Worm (Caenorhabditis elegans) whole organism, early embryonic: Measurements from ENCODE around the gene F54B11.7.

Source experiments
- B0310.2 ChIP-seq: sonication (generic microtip); optimal IDR thresholded peaks from 2 replicates; lab custom pipeline; 2016; ENCODE audit warnings: mild to moderate bottlenecking, missing genetic modification characterization, missing compliant biosample characterization
- F13C5.2 ChIP-seq: sonication (generic microtip); optimal IDR thresholded peaks from 2 replicates; lab custom pipeline; 2017; ENCODE audit warnings: mild to moderate bottlenecking, missing genetic modification characterization, inconsistent platforms, missing compliant biosample characterization
- aly-1 ChIP-seq: sonication (generic microtip); optimal IDR thresholded peaks from 2 replicates; lab custom pipeline; 2016; ENCODE audit warnings: missing genetic modification characterization, missing compliant biosample characterization
- ama-1 ChIP-seq: fragments of 150-350 bp; optimal IDR thresholded peaks from 2 replicates; lab custom pipeline; 2014
- ceh-13 ChIP-seq: fragments of 200-800 bp; sonication (Bioruptor generic); optimal IDR thresholded peaks from 2 replicates; lab custom pipeline; 2018; ENCODE audit warnings: mild to moderate bottlenecking, missing genetic modification characterization, missing compliant biosample characterization
- ceh-36 ChIP-seq: sonication (generic microtip); optimal IDR thresholded peaks from 2 replicates; lab custom pipeline; 2016; ENCODE audit warnings: missing genetic modification characterization, inconsistent platforms, missing compliant biosample characterization
- ets-7 ChIP-seq: sonication (generic microtip); optimal IDR thresholded peaks from 2 replicates; lab custom pipeline; 2016; ENCODE audit warnings: missing genotype, missing genetic modification characterization, missing compliant biosample characterization
- flt-1 ChIP-seq: fragments of 200-800 bp; sonication (Bioruptor generic); IDR thresholded peaks from 2 replicates; pipeline ENCODE4 v1.3.6; 2022; ENCODE audit warnings: missing genetic modification characterization, missing compliant biosample characterization
- hmbx-1 ChIP-seq: sonication (generic microtip); optimal IDR thresholded peaks from 2 replicates; lab custom pipeline; 2016; ENCODE audit warnings: mild to moderate bottlenecking, missing genetic modification characterization, missing compliant biosample characterization
- hmg-4 ChIP-seq: fragments of 200-800 bp; sonication (Bioruptor generic); optimal IDR thresholded peaks from 2 replicates; lab custom pipeline; 2018; ENCODE audit warnings: mild to moderate bottlenecking, missing genetic modification characterization, missing compliant biosample characterization
- hnd-1 ChIP-seq: sonication (generic microtip); optimal IDR thresholded peaks from 2 replicates; lab custom pipeline; 2016; ENCODE audit warnings: missing genetic modification characterization, missing compliant biosample characterization
- pes-1 ChIP-seq: fragments of 200-800 bp; sonication (Bioruptor generic); IDR thresholded peaks from 2 replicates; pipeline ENCODE4 v1.3.6; 2022; ENCODE audit warnings: missing genetic modification reagents, missing genetic modification characterization, missing compliant biosample characterization
- scrt-1 ChIP-seq: fragments of 200-800 bp; sonication (Bioruptor generic); IDR thresholded peaks from 2 replicates; pipeline ENCODE4 v1.3.6; 2022; ENCODE audit warnings: missing genetic modification characterization, missing compliant biosample characterization
- sea-1 ChIP-seq: fragments of 200-800 bp; sonication (Bioruptor generic); conservative IDR thresholded peaks from 2 replicates; pipeline ENCODE4 v1.3.6; 2022; ENCODE audit warnings: missing genetic modification characterization, missing compliant biosample characterization
- tbx-11 ChIP-seq: fragments of 200-800 bp; sonication (Bioruptor generic); IDR thresholded peaks from 2 replicates; pipeline ENCODE4 v1.3.6; 2022; ENCODE audit warnings: missing genetic modification characterization, missing compliant biosample characterization
- tbx-37 ChIP-seq: fragments of 200-800 bp; sonication (Bioruptor generic); conservative IDR thresholded peaks from 2 replicates; pipeline ENCODE4 v1.3.6; 2022; ENCODE audit warnings: missing genetic modification reagents, missing genetic modification characterization, missing compliant biosample characterization
- tra-4 ChIP-seq: sonication (generic microtip); optimal IDR thresholded peaks from 2 replicates; lab custom pipeline; 2017; ENCODE audit warnings: missing genetic modification characterization, missing compliant biosample characterization

The F54B11.7 gene

DNA sequence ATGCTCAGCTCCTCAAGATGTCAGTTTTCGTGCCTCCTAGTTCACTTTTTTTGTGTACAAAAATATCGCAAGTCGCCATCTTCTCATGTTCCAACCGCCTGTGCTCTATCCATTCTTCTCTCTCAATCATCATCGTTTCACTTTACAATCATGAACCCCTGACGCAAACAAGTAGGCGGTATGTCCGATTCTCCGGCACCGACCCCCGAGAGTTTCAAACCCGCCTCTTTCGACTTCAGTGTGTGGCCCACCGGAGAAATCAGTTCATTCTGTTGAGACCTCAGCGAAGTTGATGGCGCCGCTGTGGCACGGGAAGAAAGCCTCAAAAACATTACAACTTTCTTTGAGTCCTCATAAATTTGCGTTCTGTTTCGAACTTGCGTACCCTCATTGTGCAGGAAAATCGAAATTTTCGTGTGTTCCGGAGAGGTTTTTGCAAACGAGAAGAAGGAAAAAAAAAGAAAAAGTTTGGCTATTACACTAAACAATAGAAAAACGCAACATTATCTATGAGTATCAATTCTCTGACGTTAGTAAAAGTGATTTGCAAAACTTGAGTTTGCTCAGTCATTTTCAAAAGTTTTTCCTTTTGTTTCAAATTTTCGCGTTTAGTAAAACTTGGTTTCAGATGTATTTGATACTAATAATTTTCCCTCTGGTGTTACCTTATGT lies 4.8 kb downstream of the F54B11.7 start, which contains the start of gene F54B11.9:
TSS of gene F54B11.9 (plus strand) at position 622 of the 672 bp plus-strand sequence.
- no peak for TF ChIP-seq tbx-37 (GFP tag; lab: Robert Waterston, UW)
- no peak for TF ChIP-seq pes-1 (GFP tag; lab: Robert Waterston, UW)
- no peak for TF ChIP-seq flt-1
- TF ChIP-seq ets-7 (tag; lab: Kevin White, UChicago) = no peak
- TF ChIP-seq hmg-4 (GFP tag; lab: Kevin White, UChicago) = no peak
- no peak for TF ChIP-seq tbx-11 (GFP tag; lab: Robert Waterston, UW)
- no peak for TF ChIP-seq ceh-13 (GFP tag; lab: Kevin White, UChicago)
- no peak for TF ChIP-seq hmbx-1 (tag; lab: Kevin White, UChicago)
- TF ChIP-seq scrt-1 = no peak
- no peak for TF ChIP-seq F13C5.2 (tag; lab: Kevin White, UChicago)
- TF ChIP-seq ceh-36 (tag; lab: Kevin White, UChicago) = no peak
- TF ChIP-seq sea-1 (GFP tag; lab: Robert Waterston, UW) = no peak

DNA sequence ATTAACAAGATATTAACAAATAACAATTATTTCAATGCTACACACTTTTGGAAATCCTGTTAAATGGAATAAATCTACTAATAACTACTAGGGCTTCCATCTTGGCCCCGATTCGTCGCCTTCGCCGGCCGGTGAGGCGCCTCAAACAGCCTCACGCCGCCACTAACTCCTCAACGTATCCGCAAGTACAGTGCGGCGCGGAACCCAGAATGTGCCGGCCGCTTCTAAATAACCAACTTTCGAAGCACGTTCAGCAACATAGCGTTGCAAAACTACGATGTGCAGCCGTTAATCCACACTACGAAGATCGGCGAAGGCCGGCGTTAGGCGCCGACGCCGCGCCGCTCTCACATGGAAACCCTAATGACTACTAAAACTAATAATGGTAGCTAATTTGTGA lies 5.6 kb downstream of the F54B11.7 start:
- TF ChIP-seq sea-1 (GFP tag; lab: Robert Waterston, UW) = no peak
- no peak for TF ChIP-seq B0310.2 (tag; lab: Kevin White, UChicago)
- TF ChIP-seq flt-1 = no peak
- no peak for TF ChIP-seq ceh-13 (GFP tag; lab: Kevin White, UChicago)
- TF ChIP-seq pes-1 (GFP tag; lab: Robert Waterston, UW) = no peak
- no peak for TF ChIP-seq F13C5.2 (tag; lab: Kevin White, UChicago)

DNA sequence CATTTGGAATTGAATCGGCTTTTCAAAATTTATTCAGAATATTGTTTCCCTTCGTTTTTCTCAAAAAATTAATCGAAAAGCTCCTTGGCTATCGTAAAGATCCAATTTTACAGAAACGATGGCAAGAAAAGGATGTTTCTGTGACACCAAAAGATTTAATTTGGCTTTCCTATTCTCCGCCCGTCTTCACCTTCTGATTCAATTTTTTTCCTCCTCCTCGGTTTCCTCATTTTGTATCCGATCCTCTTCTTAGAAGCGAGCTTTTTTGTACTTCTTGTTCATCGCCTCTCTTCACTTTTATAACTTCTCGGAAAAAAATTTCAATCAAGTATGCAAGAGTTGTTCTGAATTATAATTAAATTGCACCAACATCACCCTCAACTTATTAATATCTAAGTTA lies 9.8 kb downstream of the F54B11.7 start:
- TF ChIP-seq B0310.2 (tag; lab: Kevin White, UChicago) (no peak), F13C5.2 (tag; lab: Kevin White, UChicago) (no peak), aly-1 (tag; lab: Kevin White, UChicago) (no peak), tra-4 (tag; lab: Kevin White, UChicago) (no peak), tbx-37 (GFP tag; lab: Robert Waterston, UW) (no peak), ceh-36 (tag; lab: Kevin White, UChicago) (no peak), flt-1 (no peak), hmg-4 (GFP tag; lab: Kevin White, UChicago) (no peak), scrt-1 (no peak), ceh-13 (GFP tag; lab: Kevin White, UChicago) (no peak), ets-7 (tag; lab: Kevin White, UChicago) (no peak), pes-1 (GFP tag; lab: Robert Waterston, UW) (no peak), ama-1 (lab: Kevin White, UChicago) (no peak), hmbx-1 (tag; lab: Kevin White, UChicago) (no peak), sea-1 (GFP tag; lab: Robert Waterston, UW) (no peak), tbx-11 (GFP tag; lab: Robert Waterston, UW) (no peak)

- TF ChIP-seq ets-7 (tag; lab: Kevin White, UChicago) = no peak
- no peak for TF ChIP-seq tbx-11 (GFP tag; lab: Robert Waterston, UW)
- no peak for TF ChIP-seq sea-1 (GFP tag; lab: Robert Waterston, UW)
- no peak for TF ChIP-seq pes-1 (GFP tag; lab: Robert Waterston, UW)
- TF ChIP-seq ama-1 (lab: Kevin White, UChicago) = no peak
- no peak for TF ChIP-seq hnd-1 (tag; lab: Kevin White, UChicago)
- no peak for TF ChIP-seq aly-1 (tag; lab: Kevin White, UChicago)
- no peak for TF ChIP-seq scrt-1
- no peak for TF ChIP-seq F13C5.2 (tag; lab: Kevin White, UChicago)
- no peak for TF ChIP-seq tra-4 (tag; lab: Kevin White, UChicago)
- TF ChIP-seq hmg-4 (GFP tag; lab: Kevin White, UChicago) = no peak
- TF ChIP-seq flt-1 = no peak
- no peak for TF ChIP-seq tbx-37 (GFP tag; lab: Robert Waterston, UW)
- no peak for TF ChIP-seq B0310.2 (tag; lab: Kevin White, UChicago)
- no peak for TF ChIP-seq ceh-13 (GFP tag; lab: Kevin White, UChicago)
- no peak for TF ChIP-seq ceh-36 (tag; lab: Kevin White, UChicago)
Measured at ce11 chrX:13615181-13615580, 14.9 kb downstream of the F54B11.7 start.

DNA sequence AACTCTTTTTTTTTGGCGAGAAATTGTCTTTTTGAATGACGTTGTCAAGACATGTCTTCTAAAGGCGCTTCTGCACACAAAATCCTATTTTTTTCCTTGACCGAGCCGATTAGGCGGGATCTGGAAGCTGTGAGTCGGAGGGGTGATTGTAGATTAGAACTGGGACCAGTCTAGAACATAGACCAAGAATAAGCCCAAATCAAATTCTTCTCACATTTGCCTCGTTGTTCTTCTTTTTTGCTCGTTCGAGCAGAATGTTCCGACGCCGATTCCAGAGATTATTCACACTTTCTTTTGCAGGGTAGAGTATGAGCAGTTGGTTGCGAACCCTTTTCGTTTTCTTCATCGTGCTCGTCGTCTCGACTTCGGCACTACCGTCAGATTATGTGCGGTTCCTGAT lies 18.3 kb downstream of the F54B11.7 start, which contains the start of gene nlp-53:
TSS of gene nlp-53 (plus strand) at position 301 of the 400 bp plus-strand sequence.
- TF ChIP-seq aly-1 (tag; lab: Kevin White, UChicago) = no peak
- TF ChIP-seq sea-1 (GFP tag; lab: Robert Waterston, UW) = no peak
- TF ChIP-seq B0310.2 (tag; lab: Kevin White, UChicago) = no peak
- no peak for TF ChIP-seq ets-7 (tag; lab: Kevin White, UChicago)
- TF ChIP-seq hmg-4 (GFP tag; lab: Kevin White, UChicago) = no peak
- TF ChIP-seq tra-4 (tag; lab: Kevin White, UChicago) = no peak
- TF ChIP-seq pes-1 (GFP tag; lab: Robert Waterston, UW) = no peak
- TF ChIP-seq tbx-11 (GFP tag; lab: Robert Waterston, UW) = no peak

DNA sequence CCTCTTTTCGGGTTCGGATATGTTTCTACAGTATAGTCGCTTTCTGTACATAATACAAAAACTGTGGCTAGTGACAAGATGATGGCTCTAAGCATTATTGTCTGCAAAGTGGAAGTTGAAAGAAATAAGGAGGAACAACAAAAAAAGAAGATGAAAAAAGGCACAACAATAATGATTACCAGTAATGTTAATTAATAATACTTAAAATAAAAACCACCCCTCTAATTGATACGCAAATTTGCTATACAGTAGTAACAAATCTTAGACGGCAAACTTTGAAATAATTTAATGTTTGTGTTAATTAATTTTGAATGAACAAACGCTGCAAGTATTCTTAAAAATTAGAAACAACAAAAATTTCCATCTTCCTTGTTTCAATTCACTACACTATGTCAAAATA lies 21.4 kb downstream of the F54B11.7 start, which contains the start of gene Y12A6A.1:
TSS of gene Y12A6A.1 (minus strand) at position 101 of the 400 bp plus-strand sequence.
- TF ChIP-seq hnd-1 (tag; lab: Kevin White, UChicago) (no peak), tbx-37 (GFP tag; lab: Robert Waterston, UW) (no peak), flt-1 (no peak), tbx-11 (GFP tag; lab: Robert Waterston, UW) (no peak), B0310.2 (tag; lab: Kevin White, UChicago) (no peak), hmbx-1 (tag; lab: Kevin White, UChicago) (no peak), ceh-13 (GFP tag; lab: Kevin White, UChicago) (no peak), tra-4 (tag; lab: Kevin White, UChicago) (no peak), sea-1 (GFP tag; lab: Robert Waterston, UW) (no peak), ceh-36 (tag; lab: Kevin White, UChicago) (no peak), aly-1 (tag; lab: Kevin White, UChicago) (no peak), ets-7 (tag; lab: Kevin White, UChicago) (no peak), pes-1 (GFP tag; lab: Robert Waterston, UW) (no peak), F13C5.2 (tag; lab: Kevin White, UChicago) (no peak), hmg-4 (GFP tag; lab: Kevin White, UChicago) (no peak), ama-1 (lab: Kevin White, UChicago) (no peak), scrt-1 (no peak)
